Worm (Caenorhabditis elegans): ENCODE measurements around the gene F08F8.9.
A peak's percentile ranks its signal among the peaks of the same experiment; 100 is the strongest.

F08F8.9 gene

DNA sequence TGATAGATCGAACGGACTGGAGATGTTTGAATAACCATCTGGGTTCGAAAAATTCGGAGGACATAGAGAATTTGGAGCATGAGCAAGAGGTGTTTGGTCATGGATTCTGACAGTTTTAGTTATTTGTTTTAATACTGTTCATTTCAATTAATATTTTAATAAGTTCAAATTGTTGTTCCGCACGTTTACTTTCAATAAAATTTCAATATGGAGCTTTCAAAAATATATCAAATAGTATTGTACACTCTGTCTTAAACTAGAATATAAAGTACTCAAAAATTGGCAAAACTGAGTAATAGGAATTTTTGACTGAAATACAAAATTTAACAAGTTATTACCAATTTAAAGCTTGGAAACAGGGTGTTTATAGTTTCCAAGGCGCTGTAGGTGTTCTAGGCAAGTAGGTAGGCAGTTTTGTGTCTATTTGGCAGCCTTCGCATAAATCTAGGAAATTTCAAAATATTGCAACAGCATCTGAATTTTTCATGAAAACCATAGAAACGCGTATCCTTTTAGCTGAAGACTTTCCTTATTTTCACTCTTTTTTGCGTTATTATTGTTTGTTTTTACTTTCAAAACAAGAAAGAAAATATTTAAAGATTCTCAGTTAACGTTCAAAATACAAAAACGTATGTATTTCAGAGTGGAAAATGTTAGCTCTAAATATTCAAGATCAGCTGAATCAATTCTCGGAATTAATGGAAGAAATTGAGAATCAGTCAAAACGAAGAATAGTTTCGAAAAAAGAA, 13.4 kb upstream of the F08F8.9 start, which contains the start of the genes T20B12.5 and T20B12.4:
Gene T20B12.5 (minus strand): TSS at position 101 of the 749 bp plus-strand sequence.
Gene T20B12.4 (plus strand): TSS at position 699 of the 749 bp plus-strand sequence.
- TF ChIP-seq isw-1 (GFP tag; IDR thresholded peaks at IDR 0.05) (no peak), ceh-90 (tag; optimal IDR thresholded peaks at IDR 0.05) (no peak), lin-39 (tag; optimal IDR thresholded peaks at IDR 0.05) (no peak), grh-1 (GFP tag; IDR thresholded peaks at IDR 0.05) (no peak), ztf-11 (tag; optimal IDR thresholded peaks at IDR 0.05) (no peak), nhr-28 (tag; optimal IDR thresholded peaks at IDR 0.05) (no peak), jun-1 (tag; optimal IDR thresholded peaks at IDR 0.05) (no peak), rnt-1 (tag; optimal IDR thresholded peaks at IDR 0.05) (no peak), nhr-76 (tag; optimal IDR thresholded peaks at IDR 0.05) (no peak), ces-1 (GFP tag; optimal IDR thresholded peaks at IDR 0.05) (no peak), fos-1 (tag; optimal IDR thresholded peaks at IDR 0.05) (no peak), dpl-1 (GFP tag; optimal IDR thresholded peaks at IDR 0.05) (no peak), nhr-11 (tag; optimal IDR thresholded peaks at IDR 0.05) (no peak), ceh-88 (GFP tag; IDR thresholded peaks at IDR 0.05) (no peak), vab-15 (tag; optimal IDR thresholded peaks at IDR 0.05) (no peak), sox-4 (tag; optimal IDR thresholded peaks at IDR 0.05) (no peak), unc-86 (tag; optimal IDR thresholded peaks at IDR 0.05) (no peak), efl-1 (optimal IDR thresholded peaks at IDR 0.05) (no peak), efl-1 (GFP tag; optimal IDR thresholded peaks at IDR 0.05 in 1 of 2) (no peak)

- TF ChIP-seq C16A3.4 (tag; optimal IDR thresholded peaks at IDR 0.05) (no peak), nhr-85 (tag) (peak; percentile 32), efl-1 (optimal IDR thresholded peaks at IDR 0.05) (no peak), efl-1 (GFP tag; optimal IDR thresholded peaks at IDR 0.05 in 1 of 2) (peak in 1 of 2 experiments; percentile 10)
Measured at ce11 chrIII:7365602-7366001, 11.8 kb upstream of the F08F8.9 start, which contains the start of gene F08F8.11. Gene F08F8.11, plus strand, starts transcription at chrIII:7365902.

DNA sequence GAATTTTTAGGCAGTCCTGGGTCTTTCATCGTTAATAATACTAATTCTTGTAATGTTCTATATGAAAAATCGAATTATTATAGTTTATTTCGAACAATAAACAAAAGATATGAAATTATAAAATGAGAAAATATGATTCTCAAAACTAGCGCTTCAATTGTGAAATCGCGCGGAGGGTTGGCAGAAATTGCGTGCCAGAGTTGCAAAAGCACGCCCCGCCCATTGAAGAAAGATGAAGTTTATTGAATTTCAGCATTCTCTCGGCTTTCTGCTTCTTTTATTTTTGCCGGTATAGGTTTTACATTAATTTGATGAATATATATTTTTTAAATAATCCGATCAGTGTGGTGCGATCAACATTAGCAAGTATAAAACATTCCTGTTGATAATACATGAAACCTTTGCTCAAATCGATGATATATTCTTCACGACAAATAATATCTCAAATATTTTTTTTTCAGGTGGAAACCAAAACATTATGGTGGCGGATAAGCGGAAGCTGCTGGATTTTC, 5.3 kb upstream of the F08F8.9 start, which contains the start of the genes eco-1 and hmgr-1:
Gene eco-1 (minus strand): TSS at position 59 of the 512 bp plus-strand sequence.
Gene hmgr-1 (plus strand): TSS at position 462 of the 512 bp plus-strand sequence.
- TF ChIP-seq nhr-85 (tag) = no peak
- TF ChIP-seq ceh-8 (GFP tag; optimal IDR thresholded peaks at IDR 0.05) = no peak
- TF ChIP-seq nhr-47 (tag; optimal IDR thresholded peaks at IDR 0.05) = peak; percentile 50
- TF ChIP-seq jun-1 (tag; optimal IDR thresholded peaks at IDR 0.05) = no peak
- peak; percentile 39 for TF ChIP-seq xbp-1 (tag; optimal IDR thresholded peaks at IDR 0.05)
- TF ChIP-seq egl-27 (tag; optimal IDR thresholded peaks at IDR 0.05) = no peak
- TF ChIP-seq rnt-1 (tag; optimal IDR thresholded peaks at IDR 0.05) = peak; percentile 68
- peak; percentile 41 for TF ChIP-seq nhr-90 (tag; optimal IDR thresholded peaks at IDR 0.05; ENCODE audit: poor library complexity)
- no peak for TF ChIP-seq hlh-4 (tag; optimal IDR thresholded peaks at IDR 0.05)
- TF ChIP-seq unc-86 (tag; optimal IDR thresholded peaks at IDR 0.05) = peak; percentile 24
- peak; percentile 0 for TF ChIP-seq zip-4 (GFP tag; optimal IDR thresholded peaks at IDR 0.05)
- TF ChIP-seq lir-3 (tag; optimal IDR thresholded peaks at IDR 0.05; ENCODE audit: poor library complexity) = peak; percentile 38
- peak; percentile 27 for TF ChIP-seq tbx-2 (tag; optimal IDR thresholded peaks at IDR 0.05)
- no peak for TF ChIP-seq efl-3 (GFP tag; optimal IDR thresholded peaks at IDR 0.05)
- peak; percentile 52 to 87 for TF ChIP-seq lin-35 (GFP tag; optimal IDR thresholded peaks at IDR 0.05)
- TF ChIP-seq skn-1 (tag; optimal IDR thresholded peaks at IDR 0.05) = peak; percentile 50
- no peak for TF ChIP-seq nhr-20 (tag; optimal IDR thresholded peaks at IDR 0.05)
- TF ChIP-seq lin-13 (GFP tag; optimal IDR thresholded peaks at IDR 0.05) = peak; percentile 29
- TF ChIP-seq mep-1 (tag; optimal IDR thresholded peaks at IDR 0.05) = peak; percentile 52
- TF ChIP-seq dpl-1 (GFP tag; optimal IDR thresholded peaks at IDR 0.05) = peak; percentile 65 to 83 (median 76)
- peak; percentile 8 for TF ChIP-seq C16A3.4 (tag; optimal IDR thresholded peaks at IDR 0.05)
- TF ChIP-seq mdl-1 (tag; optimal IDR thresholded peaks at IDR 0.05) = peak in 1 of 2 experiments; percentile 15
- TF ChIP-seq lsy-2 (tag; optimal IDR thresholded peaks at IDR 0.05) = peak; percentile 55 to 62
- TF ChIP-seq unc-30 (tag; optimal IDR thresholded peaks at IDR 0.05) = no peak
- peak; percentile 17 to 79 for TF ChIP-seq efl-1 (optimal IDR thresholded peaks at IDR 0.05)
- TF ChIP-seq efl-1 (GFP tag; optimal IDR thresholded peaks at IDR 0.05 in 1 of 2) = peak; percentile 83 to 98
- TF ChIP-seq ceh-82 (tag; optimal IDR thresholded peaks at IDR 0.05) = peak in 2 of 3 experiments; percentile 3 to 26
- peak; percentile 59 for TF ChIP-seq nhr-71 (tag; optimal IDR thresholded peaks at IDR 0.05)
- TF ChIP-seq dsc-1 (tag; optimal IDR thresholded peaks at IDR 0.05) = peak; percentile 28
- TF ChIP-seq nhr-77 (tag; optimal IDR thresholded peaks at IDR 0.05) = no peak
- no peak for TF ChIP-seq ama-1 (optimal IDR thresholded peaks at IDR 0.05)
- peak; percentile 53 for TF ChIP-seq swsn-7 (tag; optimal IDR thresholded peaks at IDR 0.05)
- no peak for TF ChIP-seq C34B4.2 (tag; optimal IDR thresholded peaks at IDR 0.05)
- TF ChIP-seq nhr-19 (GFP tag; conservative IDR thresholded peaks at IDR 0.05) = peak; percentile 27
